Fruit fly (Drosophila melanogaster) whole organism, embryonic: Measurements from ENCODE around the gene CG3448.

ENCODE experiments used
- Bgb ChIP-seq: fragments of 200-800 bp; sonication (Bioruptor generic); IDR thresholded peaks from 2 replicates; pipeline ENCODE4 v1.3.6; 2022; ENCODE audit warnings: missing biosample characterization, missing genetic modification characterization; ENCODE audit not compliant: partially characterized antibody
- CG10147 ChIP-seq: fragments of 200-800 bp; sonication (Bioruptor generic); optimal IDR thresholded peaks from 2 replicates; lab custom pipeline; 2019; ENCODE audit warnings: missing biosample characterization, mild to moderate bottlenecking, missing genetic modification characterization, moderate library complexity
- CG10267 ChIP-seq: fragments of 200-800 bp; sonication (Bioruptor generic); optimal IDR thresholded peaks from 2 replicates; lab custom pipeline; 2018; ENCODE audit warnings: missing biosample characterization, mild to moderate bottlenecking, missing genetic modification characterization, moderate library complexity
- CG11247 ChIP-seq: fragments of 200-800 bp; sonication (Bioruptor generic); IDR thresholded peaks from 2 replicates; pipeline ENCODE4 v1.3.6; 2022; ENCODE audit warnings: missing biosample characterization, missing genetic modification characterization
- CG13894 ChIP-seq: fragments of 200-800 bp; sonication (Bioruptor generic); optimal IDR thresholded peaks from 3 replicates; lab custom pipeline; 2018; ENCODE audit warnings: missing biosample characterization, mild to moderate bottlenecking, missing genetic modification characterization, moderate library complexity
- CG14441 ChIP-seq: fragments of 200-800 bp; sonication (Bioruptor generic); IDR thresholded peaks from 2 replicates; pipeline ENCODE4 v1.3.6; 2022; ENCODE audit warnings: missing biosample characterization, missing genetic modification characterization
- CG16813 ChIP-seq: fragments of 200-800 bp; sonication (Bioruptor generic); IDR thresholded peaks from 3 replicates; pipeline ENCODE4 v1.3.6; 2022; ENCODE audit warnings: missing biosample characterization, missing genetic modification characterization; ENCODE audit not compliant: partially characterized antibody
- CG17802 ChIP-seq: fragments of 200-800 bp; sonication (Bioruptor generic); optimal IDR thresholded peaks from 2 replicates; lab custom pipeline; 2018; ENCODE audit warnings: missing biosample characterization, mild to moderate bottlenecking, missing genetic modification characterization, moderate library complexity
- CG18262 ChIP-seq: fragments of 200-800 bp; optimal IDR thresholded peaks from 3 replicates; lab custom pipeline; 2019; ENCODE audit warnings: missing biosample characterization, mild to moderate bottlenecking, missing genetic modification characterization, moderate library complexity
- CG7556 ChIP-seq: fragments of 200-800 bp; sonication (Bioruptor generic); optimal IDR thresholded peaks from 2 replicates; lab custom pipeline; 2017; ENCODE audit warnings: missing biosample characterization, mild to moderate bottlenecking, missing genetic modification characterization
- CTCF ChIP-seq: fragments of 200-800 bp; sonication (Bioruptor generic); optimal IDR thresholded peaks from 2 replicates; lab custom pipeline; 2017; ENCODE audit warnings: missing biosample characterization, mild to moderate bottlenecking, missing genetic modification characterization, moderate library complexity
- CoRest ChIP-seq: fragments of 200-800 bp; sonication (Bioruptor generic); optimal IDR thresholded peaks from 3 replicates; lab custom pipeline; 2018; ENCODE audit warnings: missing biosample characterization, mild to moderate bottlenecking, missing genetic modification characterization, moderate library complexity
- Dfd ChIP-seq, 2 experiments: fragments of >200 bp; optimal IDR thresholded peaks; 2 replicates each; lab custom pipeline; 2017; ENCODE audit warnings: missing biosample characterization in 2 of 2, missing genetic modification characterization in 2 of 2
- Dref ChIP-seq: fragments of 200-800 bp; sonication (Bioruptor generic); IDR thresholded peaks from 2 replicates; pipeline ENCODE4 v1.3.6; 2022; ENCODE audit warnings: missing biosample characterization, missing genetic modification characterization
- E2f2 ChIP-seq: fragments of 200-800 bp; sonication (Bioruptor generic); IDR thresholded peaks from 2 replicates; pipeline ENCODE4 v1.3.6; 2022; ENCODE audit warnings: missing biosample characterization, missing genetic modification characterization
- Eip74EF ChIP-seq, 2 experiments: fragments of 200-800 bp in 1 of 2; fragments of >200 bp in 1 of 2; sonication (Bioruptor generic) in 1 of 2; optimal IDR thresholded peaks; 2 replicates each; lab custom pipeline; 2017 to 2019; ENCODE audit warnings: missing biosample characterization in 2 of 2, missing genetic modification characterization in 2 of 2, mild to moderate bottlenecking in 1 of 2, moderate library complexity in 1 of 2
- Hand ChIP-seq: fragments of 200-800 bp; sonication (Bioruptor generic); optimal IDR thresholded peaks from 2 replicates; lab custom pipeline; 2017; ENCODE audit warnings: mild to moderate bottlenecking, missing biosample characterization, missing genetic modification reagents, missing genetic modification characterization
- HmgZ ChIP-seq: fragments of 200-800 bp; sonication (Bioruptor generic); optimal IDR thresholded peaks from 2 replicates; lab custom pipeline; 2018; ENCODE audit warnings: missing biosample characterization, mild to moderate bottlenecking, missing genetic modification characterization
- Lhr ChIP-seq: fragments of 200-800 bp; sonication (Bioruptor generic); optimal IDR thresholded peaks from 3 replicates; lab custom pipeline; 2017; ENCODE audit warnings: mild to moderate bottlenecking, missing biosample characterization, missing genetic modification reagents, missing genetic modification characterization
- Lim3 ChIP-seq: fragments of 200-800 bp; sonication (Bioruptor generic); IDR thresholded peaks from 2 replicates; pipeline ENCODE4 v1.3.6; 2022; ENCODE audit warnings: missing biosample characterization, missing genetic modification characterization
- MBD-R2 ChIP-seq: fragments of 200-800 bp; sonication (Bioruptor generic); IDR thresholded peaks from 2 replicates; pipeline ENCODE4 v1.3.6; 2022; ENCODE audit warnings: missing biosample characterization, missing genetic modification characterization
- Max ChIP-seq: fragments of 200-800 bp; sonication (Bioruptor generic); optimal IDR thresholded peaks from 2 replicates; lab custom pipeline; 2016; ENCODE audit warnings: missing biosample characterization, mild to moderate bottlenecking, missing genetic modification characterization
- Nf-YB ChIP-seq: fragments of 200-800 bp; sonication (Bioruptor generic); optimal IDR thresholded peaks from 3 replicates; lab custom pipeline; 2019; ENCODE audit warnings: missing biosample characterization, mild to moderate bottlenecking, missing genetic modification characterization, moderate library complexity
- PHDP ChIP-seq: fragments of 200-800 bp; sonication (Bioruptor generic); optimal IDR thresholded peaks from 3 replicates; lab custom pipeline; 2018; ENCODE audit warnings: missing biosample characterization, mild to moderate bottlenecking, missing genetic modification characterization, moderate library complexity
- Pdp1 ChIP-seq, 2 experiments: fragments of 200-800 bp; sonication (Bioruptor generic); optimal IDR thresholded peaks; 3 replicates each; lab custom pipeline; 2016; ENCODE audit warnings: missing biosample characterization in 2 of 2, missing genetic modification characterization in 2 of 2, mild to moderate bottlenecking in 1 of 2, moderate library complexity in 1 of 2
- Rfx ChIP-seq: fragments of 200-800 bp; sonication (Bioruptor generic); IDR thresholded peaks from 2 replicates; pipeline ENCODE4 v1.3.6; 2022; ENCODE audit warnings: missing biosample characterization, missing genetic modification characterization
- YL-1 ChIP-seq: fragments of 200-800 bp; sonication (Bioruptor generic); optimal IDR thresholded peaks from 3 replicates; lab custom pipeline; 2017; ENCODE audit warnings: missing biosample characterization, mild to moderate bottlenecking, missing genetic modification characterization
- abd-A ChIP-seq: fragments of 200-800 bp; sonication (Bioruptor generic); optimal IDR thresholded peaks from 3 replicates; lab custom pipeline; 2019; ENCODE audit warnings: missing biosample characterization, mild to moderate bottlenecking, missing genetic modification characterization, moderate library complexity
- amos ChIP-seq: fragments of 200-800 bp; sonication (Bioruptor generic); IDR thresholded peaks from 2 replicates; pipeline ENCODE4 v1.3.6; 2022; ENCODE audit warnings: missing biosample characterization, missing genetic modification characterization; ENCODE audit not compliant: partially characterized antibody
- ap ChIP-seq: fragments of 200-800 bp; sonication (Bioruptor generic); IDR thresholded peaks from 2 replicates; pipeline ENCODE4 v1.3.6; 2022; ENCODE audit warnings: missing biosample characterization, missing genetic modification characterization
- bbx ChIP-seq: fragments of 200-800 bp; sonication (Bioruptor generic); IDR thresholded peaks from 2 replicates; pipeline ENCODE4 v1.3.6; 2022; ENCODE audit warnings: missing biosample characterization, missing genetic modification characterization; ENCODE audit not compliant: partially characterized antibody
- chinmo ChIP-seq: fragments of 200-800 bp; sonication (Bioruptor generic); IDR thresholded peaks from 4 replicates; pipeline ENCODE4 v1.3.6; 2022; ENCODE audit warnings: missing biosample characterization, missing genetic modification characterization; ENCODE audit not compliant: partially characterized antibody
- dm ChIP-seq: fragments of 200-800 bp; sonication (Bioruptor generic); optimal IDR thresholded peaks from 3 replicates; lab custom pipeline; 2016; ENCODE audit warnings: missing biosample characterization, missing genetic modification characterization
- ems ChIP-seq: fragments of 200-800 bp; sonication (Bioruptor generic); optimal IDR thresholded peaks from 3 replicates; lab custom pipeline; 2016; ENCODE audit warnings: missing biosample characterization, missing genetic modification characterization
- hbn ChIP-seq: fragments of 200-800 bp; sonication (Bioruptor generic); IDR thresholded peaks from 2 replicates; pipeline ENCODE4 v1.3.6; 2022; ENCODE audit warnings: missing biosample characterization, missing genetic modification characterization; ENCODE audit not compliant: partially characterized antibody
- hth ChIP-seq: fragments of >200 bp; optimal IDR thresholded peaks from 2 replicates; lab custom pipeline; 2017; ENCODE audit warnings: inconsistent platforms
- inv ChIP-seq: fragments of 200-800 bp; sonication (Bioruptor generic); IDR thresholded peaks from 2 replicates; pipeline ENCODE4 v1.3.6; 2022; ENCODE audit warnings: missing biosample characterization, missing genetic modification characterization; ENCODE audit not compliant: partially characterized antibody
- knrl ChIP-seq: fragments of 200-800 bp; sonication (Bioruptor generic); IDR thresholded peaks from 3 replicates; pipeline ENCODE4 v1.3.6; 2022; ENCODE audit warnings: missing biosample characterization, missing genetic modification characterization; ENCODE audit not compliant: partially characterized antibody
- lab ChIP-seq: fragments of 200-800 bp; sonication (Bioruptor generic); optimal IDR thresholded peaks from 3 replicates; lab custom pipeline; 2017; ENCODE audit warnings: missing biosample characterization, missing genetic modification characterization, mild to moderate bottlenecking, moderate library complexity, missing genetic modification reagents
- lbe ChIP-seq: fragments of 200-800 bp; sonication (Bioruptor generic); optimal IDR thresholded peaks from 2 replicates; lab custom pipeline; 2016; ENCODE audit warnings: missing biosample characterization, mild to moderate bottlenecking, missing genetic modification characterization
- nmo ChIP-seq: fragments of 200-800 bp; sonication (Bioruptor generic); optimal IDR thresholded peaks from 2 replicates; lab custom pipeline; 2018; ENCODE audit warnings: missing biosample characterization, mild to moderate bottlenecking, missing genetic modification characterization, moderate library complexity
- rib ChIP-seq: fragments of 200-800 bp; sonication (Bioruptor generic); IDR thresholded peaks from 2 replicates; pipeline ENCODE4 v1.3.6; 2022; ENCODE audit warnings: missing biosample characterization, missing genetic modification characterization
- row ChIP-seq: fragments of 200-800 bp; sonication (Bioruptor generic); IDR thresholded peaks from 3 replicates; pipeline ENCODE4 v1.3.6; 2022; ENCODE audit warnings: missing biosample characterization, missing genetic modification characterization
- sd ChIP-seq: fragments of 200-800 bp; sonication (Bioruptor generic); optimal IDR thresholded peaks from 3 replicates; lab custom pipeline; 2018; ENCODE audit warnings: missing biosample characterization, mild to moderate bottlenecking, missing genetic modification characterization, moderate library complexity
- slbo ChIP-seq: fragments of 200-800 bp; sonication (Bioruptor generic); IDR thresholded peaks from 2 replicates; pipeline ENCODE4 v1.3.6; 2022; ENCODE audit warnings: missing biosample characterization, missing genetic modification characterization
- slou ChIP-seq: fragments of 200-800 bp; sonication (Bioruptor generic); optimal IDR thresholded peaks from 3 replicates; lab custom pipeline; 2016; ENCODE audit warnings: missing biosample characterization, missing genetic modification characterization
- sob ChIP-seq: fragments of 200-800 bp; sonication (Bioruptor generic); IDR thresholded peaks from 2 replicates; pipeline ENCODE4 v1.3.6; 2022; ENCODE audit warnings: missing biosample characterization, missing genetic modification characterization
- toy ChIP-seq: fragments of 200-800 bp; sonication (Bioruptor generic); IDR thresholded peaks from 2 replicates; pipeline ENCODE4 v1.3.6; 2022; ENCODE audit warnings: missing biosample characterization, missing genetic modification characterization
- unc-4 ChIP-seq: fragments of 200-800 bp; sonication (Bioruptor generic); IDR thresholded peaks from 2 replicates; pipeline ENCODE4 v1.3.6; 2022; ENCODE audit warnings: missing biosample characterization, missing genetic modification characterization; ENCODE audit not compliant: partially characterized antibody

The CG3448 gene

DNA sequence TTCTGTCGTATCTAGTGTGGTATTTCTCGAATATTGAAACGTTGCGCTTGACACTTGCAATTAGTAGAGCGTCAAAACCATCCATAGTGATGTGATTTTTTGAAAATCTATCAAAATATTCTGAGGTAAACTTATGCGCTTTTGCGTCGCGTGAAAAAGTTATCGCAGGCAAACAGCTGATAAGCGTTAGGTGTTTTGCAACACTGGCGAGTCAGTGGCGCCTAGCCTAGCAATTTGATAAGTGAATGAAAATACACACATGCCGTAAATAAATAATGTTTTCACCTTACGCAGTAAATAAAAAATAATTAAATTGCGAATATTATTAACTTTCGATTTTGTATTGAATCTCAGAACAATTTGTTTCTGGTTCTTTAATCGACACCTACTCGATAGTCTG is 16.1 kb downstream of the CG3448 start, which contains the start of gene CG42526 (continued):
- peak; percentile 6 to 58 for TF ChIP-seq Pdp1 (GFP tag; optimal IDR thresholded peaks at IDR 0.05; lab: Kevin White, UChicago)
- TF ChIP-seq hbn (GFP tag; lab: Robert Waterston, UW) = peak; percentile 45; the same call in 1 of the 2 replicates
- peak; percentile 36 for TF ChIP-seq PHDP (tag; lab: Kevin White, UChicago)
- peak; percentile 41 for TF ChIP-seq HmgZ (tag; lab: Kevin White, UChicago)
- peak; percentile 59 for TF ChIP-seq sob (GFP tag; lab: Robert Waterston, UW)
- no peak for TF ChIP-seq abd-A
- TF ChIP-seq inv (GFP tag; lab: Robert Waterston, UW) = peak; percentile 45; the same call in 1 of the 2 replicates
- peak; percentile 62; the same call in 1 of the 2 replicates for TF ChIP-seq Bgb (GFP tag; lab: Robert Waterston, UW)
- TF ChIP-seq slou = peak; percentile 6
- peak; percentile 59 for TF ChIP-seq CTCF (GFP tag; lab: Kevin White, UChicago)
- TF ChIP-seq Lhr = no peak
- TF ChIP-seq rib (GFP tag; lab: Robert Waterston, UW) = no peak
- TF ChIP-seq dm = peak; percentile 34
- TF ChIP-seq lab (GFP tag; lab: Kevin White, UChicago) = peak; percentile 55
- peak; percentile 44 for TF ChIP-seq Dref (GFP tag; lab: Robert Waterston, UW)
- TF ChIP-seq CG18262 (tag; lab: Kevin White, UChicago) = no peak
- peak; percentile 4 for TF ChIP-seq CG13894 (tag; lab: Kevin White, UChicago)
- no peak for TF ChIP-seq Lim3 (GFP tag; lab: Robert Waterston, UW)
- TF ChIP-seq CG14441 = no peak
- TF ChIP-seq CG11247 (GFP tag; lab: Robert Waterston, UW) = peak; percentile 44; the same call in 1 of the 2 replicates
- no peak for TF ChIP-seq Dfd (GFP tag; optimal IDR thresholded peaks at IDR 0.05; lab: Kevin White, UChicago)
- peak; percentile 84 for TF ChIP-seq E2f2 (GFP tag; lab: Robert Waterston, UW)
- TF ChIP-seq unc-4 (GFP tag; lab: Robert Waterston, UW) = peak; percentile 74
- TF ChIP-seq CG16813 = 0 out of 3 replicates have a peak, but pooled peaks have one; percentile 17
- TF ChIP-seq hth (lab: Kevin White, UChicago) = no peak
- TF ChIP-seq nmo = peak; percentile 34
- peak; percentile 70 for TF ChIP-seq Rfx
- TF ChIP-seq CG7556 = peak; percentile 57
- peak; percentile 26 for TF ChIP-seq ems (GFP tag; lab: Kevin White, UChicago)
- TF ChIP-seq sd (tag; lab: Kevin White, UChicago) = peak; percentile 36
- TF ChIP-seq YL-1 (GFP tag; lab: Kevin White, UChicago) = peak; percentile 55
- TF ChIP-seq amos = peak; percentile 44; the same call in 1 of the 2 replicates
- peak; percentile 35 for TF ChIP-seq CoRest (tag; lab: Kevin White, UChicago)
- peak; percentile 93 for TF ChIP-seq CG10267 (tag; lab: Kevin White, UChicago)
- peak; percentile 7; the same call in 1 of the 3 replicates for TF ChIP-seq knrl (GFP tag; lab: Robert Waterston, UW)
- peak; percentile 26 for TF ChIP-seq Max
- no peak for TF ChIP-seq Eip74EF (GFP tag; optimal IDR thresholded peaks at IDR 0.05; lab: Kevin White, UChicago)
- TF ChIP-seq chinmo (GFP tag; lab: Robert Waterston, UW) = 0 out of 4 replicates have a peak, but pooled peaks have one; percentile 5
- no peak for TF ChIP-seq toy (GFP tag; lab: Robert Waterston, UW)
- TF ChIP-seq lbe (GFP tag; lab: Kevin White, UChicago) = peak; percentile 36
- no peak for TF ChIP-seq Nf-YB (GFP tag; lab: Kevin White, UChicago)
- TF ChIP-seq slbo (GFP tag; lab: Robert Waterston, UW) = peak; percentile 76
- 0 out of 2 replicates have a peak, but pooled peaks have one; percentile 5 for TF ChIP-seq ap (GFP tag; lab: Robert Waterston, UW)
- peak; percentile 70 for TF ChIP-seq MBD-R2 (GFP tag; lab: Robert Waterston, UW)
- TF ChIP-seq bbx (GFP tag; lab: Robert Waterston, UW) = peak; percentile 53; the same call in 1 of the 2 replicates
- TF ChIP-seq CG17802 (tag; lab: Kevin White, UChicago) = no peak
- TF ChIP-seq Hand = no peak
- TF ChIP-seq row (GFP tag; lab: Robert Waterston, UW) = peak; percentile 75
- peak; percentile 22 for TF ChIP-seq CG10147
